Worm (Caenorhabditis elegans): ENCODE results near the gene pqn-35.
A peak's percentile ranks its signal among the peaks of the same experiment; 100 is the strongest.

pqn-35 gene

ce11 chrII:4601256-4601655, 11.5 kb upstream of the pqn-35 start, which contains the start of gene ipla-1:
Gene ipla-1, minus strand, starts transcription at chrII:4601356.
- TF ChIP-seq nhr-6 (tag; optimal IDR thresholded peaks at IDR 0.05), result no peak
- no peak for TF ChIP-seq nhr-25 (tag; optimal IDR thresholded peaks at IDR 0.05)
- TF ChIP-seq lsy-2 (tag; optimal IDR thresholded peaks at IDR 0.05), result no peak
- TF ChIP-seq nhr-237 (tag; optimal IDR thresholded peaks at IDR 0.05), result no peak
- no peak for TF ChIP-seq C34F6.9 (tag; optimal IDR thresholded peaks at IDR 0.05)
- no peak for TF ChIP-seq nhr-129 (tag; optimal IDR thresholded peaks at IDR 0.05)
- no peak for TF ChIP-seq sem-4 (tag; optimal IDR thresholded peaks at IDR 0.05)
- TF ChIP-seq ztf-1 (GFP tag; conservative IDR thresholded peaks at IDR 0.05), result no peak
- no peak for TF ChIP-seq aly-2 (tag; optimal IDR thresholded peaks at IDR 0.05)
- TF ChIP-seq mab-5 (tag; optimal IDR thresholded peaks at IDR 0.05), result no peak
- no peak for TF ChIP-seq nhr-12 (tag; optimal IDR thresholded peaks at IDR 0.05)
- no peak for TF ChIP-seq R02D3.7 (tag; optimal IDR thresholded peaks at IDR 0.05)
- no peak for TF ChIP-seq ceh-16 (tag; optimal IDR thresholded peaks at IDR 0.05)
- TF ChIP-seq Y55F3AM.14 (GFP tag; optimal IDR thresholded peaks at IDR 0.05), result no peak
- no peak for TF ChIP-seq elt-3 (tag; optimal IDR thresholded peaks at IDR 0.05)
- no peak for TF ChIP-seq mbf-1 (tag; optimal IDR thresholded peaks at IDR 0.05)
- TF ChIP-seq lin-39 (tag; optimal IDR thresholded peaks at IDR 0.05), result no peak
- TF ChIP-seq ceh-82 (tag; optimal IDR thresholded peaks at IDR 0.05), result no peak
- TF ChIP-seq sma-9 (GFP tag; optimal IDR thresholded peaks at IDR 0.05), result no peak
- no peak for TF ChIP-seq sma-9 (tag; optimal IDR thresholded peaks at IDR 0.05)

ce11 chrII:4602533-4602932, 10.3 kb upstream of the pqn-35 start, which contains the start of gene coa-3:
Gene coa-3, minus strand, starts transcription at chrII:4602633.
- TF ChIP-seq ztf-4 (tag; optimal IDR thresholded peaks at IDR 0.05) (no peak), mdl-1 (tag; optimal IDR thresholded peaks at IDR 0.05) (no peak), ceh-16 (tag; optimal IDR thresholded peaks at IDR 0.05) (no peak), fos-1 (tag; optimal IDR thresholded peaks at IDR 0.05) (no peak), nhr-237 (tag; optimal IDR thresholded peaks at IDR 0.05) (no peak), ama-1 (optimal IDR thresholded peaks at IDR 0.05) (no peak), sma-9 (GFP tag; optimal IDR thresholded peaks at IDR 0.05) (no peak), sma-9 (tag; optimal IDR thresholded peaks at IDR 0.05) (no peak), nhr-129 (tag; optimal IDR thresholded peaks at IDR 0.05) (no peak), peb-1 (tag; optimal IDR thresholded peaks at IDR 0.05) (no peak), zag-1 (tag; optimal IDR thresholded peaks at IDR 0.05) (no peak), nhr-77 (tag; optimal IDR thresholded peaks at IDR 0.05) (no peak), elt-1 (tag; optimal IDR thresholded peaks at IDR 0.05) (no peak), ztf-11 (tag; optimal IDR thresholded peaks at IDR 0.05) (no peak), nhr-23 (tag; optimal IDR thresholded peaks at IDR 0.05) (no peak)

ce11 chrII:4603035-4603434, 9.8 kb upstream of the pqn-35 start, which contains the start of gene F35D11.4:
Gene F35D11.4, plus strand, starts transcription at chrII:4603427.
- TF ChIP-seq ama-1 (optimal IDR thresholded peaks at IDR 0.05) (no peak), unc-39 (tag; optimal IDR thresholded peaks at IDR 0.05) (no peak), mbf-1 (tag; optimal IDR thresholded peaks at IDR 0.05) (no peak), nhr-21 (tag; optimal IDR thresholded peaks at IDR 0.05) (peak; percentile 47), dmd-4 (tag; optimal IDR thresholded peaks at IDR 0.05) (no peak), unc-55 (GFP tag; optimal IDR thresholded peaks at IDR 0.05) (peak; percentile 80), mab-5 (tag; optimal IDR thresholded peaks at IDR 0.05) (peak; percentile 6), sma-9 (GFP tag; optimal IDR thresholded peaks at IDR 0.05) (peak; percentile 78), sma-9 (tag; optimal IDR thresholded peaks at IDR 0.05) (no peak), F13H6.1 (tag; optimal IDR thresholded peaks at IDR 0.05) (peak; percentile 76), Y55F3AM.14 (GFP tag; optimal IDR thresholded peaks at IDR 0.05) (no peak), ZK546.5 (tag; optimal IDR thresholded peaks at IDR 0.05) (no peak), peb-1 (tag; optimal IDR thresholded peaks at IDR 0.05) (no peak), skn-1 (tag; optimal IDR thresholded peaks at IDR 0.05) (no peak), nhr-11 (tag; optimal IDR thresholded peaks at IDR 0.05) (no peak), ztf-11 (tag; optimal IDR thresholded peaks at IDR 0.05) (no peak), nhr-23 (tag; optimal IDR thresholded peaks at IDR 0.05) (no peak), nhr-12 (tag; optimal IDR thresholded peaks at IDR 0.05) (no peak), egl-27 (tag; optimal IDR thresholded peaks at IDR 0.05) (no peak), crh-2 (tag; optimal IDR thresholded peaks at IDR 0.05) (peak; percentile 68), nhr-129 (tag; optimal IDR thresholded peaks at IDR 0.05) (peak; percentile 49), sma-3 (GFP tag; optimal IDR thresholded peaks at IDR 0.05) (peak; percentile 87), gmeb-1 (tag; optimal IDR thresholded peaks at IDR 0.05) (peak; percentile 88), sem-4 (tag; optimal IDR thresholded peaks at IDR 0.05) (peak; percentile 57), lin-13 (GFP tag; optimal IDR thresholded peaks at IDR 0.05) (peak; percentile 54), mdl-1 (tag; optimal IDR thresholded peaks at IDR 0.05) (no peak), C34F6.9 (tag; optimal IDR thresholded peaks at IDR 0.05) (peak; percentile 72), ceh-16 (tag; optimal IDR thresholded peaks at IDR 0.05) (no peak), elt-3 (tag; optimal IDR thresholded peaks at IDR 0.05) (no peak), R02D3.7 (tag; optimal IDR thresholded peaks at IDR 0.05) (no peak), ztf-1 (GFP tag; conservative IDR thresholded peaks at IDR 0.05) (no peak), lin-39 (tag; optimal IDR thresholded peaks at IDR 0.05) (no peak), unc-62 (GFP tag; optimal IDR thresholded peaks at IDR 0.05) (no peak), blmp-1 (tag; optimal IDR thresholded peaks at IDR 0.05; ENCODE audit: insufficient read depth) (no peak), nhr-77 (tag; optimal IDR thresholded peaks at IDR 0.05) (no peak), ceh-82 (tag; optimal IDR thresholded peaks at IDR 0.05) (no peak), nhr-25 (tag; optimal IDR thresholded peaks at IDR 0.05) (peak; percentile 72), nhr-10 (tag; optimal IDR thresholded peaks at IDR 0.05) (no peak), zag-1 (tag; optimal IDR thresholded peaks at IDR 0.05) (no peak), snpc-4 (tag; optimal IDR thresholded peaks at IDR 0.05) (peak; percentile 58), elt-1 (tag; optimal IDR thresholded peaks at IDR 0.05) (no peak), lin-11 (tag; optimal IDR thresholded peaks at IDR 0.05) (peak; percentile 8)

Data from whole organism, L2 larva.